Fruit fly (Drosophila melanogaster): ENCODE results near the gene Fur1.

Fur1 gene

dm6 chr3R:25489116-25489515 is 16.3 kb upstream of the Fur1 start (continued):
- TF ChIP-seq dsx (GFP tag; optimal IDR thresholded peaks at IDR 0.05; ENCODE audit: poor library complexity, severe bottlenecking) (peak; percentile 43), achi (GFP tag; optimal IDR thresholded peaks at IDR 0.05) (peak; percentile 72), fkh (GFP tag; optimal IDR thresholded peaks at IDR 0.05) (peak; percentile 96), CG31627 (GFP tag; optimal IDR thresholded peaks at IDR 0.05) (no peak), CG10669 (GFP tag; optimal IDR thresholded peaks at IDR 0.05) (peak; percentile 57), Sox102F (GFP tag; optimal IDR thresholded peaks at IDR 0.05) (no peak), Lpt (GFP tag; optimal IDR thresholded peaks at IDR 0.05) (peak; percentile 16), Sox15 (GFP tag; optimal IDR thresholded peaks at IDR 0.05) (no peak), lz (GFP tag; optimal IDR thresholded peaks at IDR 0.05) (no peak), CG32006 (GFP tag; optimal IDR thresholded peaks at IDR 0.05) (peak; percentile 62), cyc (GFP tag; optimal IDR thresholded peaks at IDR 0.05) (peak; percentile 12), CG6163 (GFP tag; IDR thresholded peaks at IDR 0.05) (peak; percentile 48; the same call in 2 of the 3 replicates), esn (GFP tag; optimal IDR thresholded peaks at IDR 0.05) (peak; percentile 9), CG4318 (GFP tag; optimal IDR thresholded peaks at IDR 0.05) (no peak), CG3919 (GFP tag; optimal IDR thresholded peaks at IDR 0.05) (peak; percentile 67), CG1621 (tag; optimal IDR thresholded peaks at IDR 0.05) (no peak), CG8119 (GFP tag; IDR thresholded peaks at IDR 0.05) (peak; percentile 73), net (GFP tag; optimal IDR thresholded peaks at IDR 0.05) (peak; percentile 40), topi (GFP tag; optimal IDR thresholded peaks at IDR 0.05) (no peak), Hr39 (GFP tag; optimal IDR thresholded peaks at IDR 0.05) (no peak), salr (GFP tag; optimal IDR thresholded peaks at IDR 0.05) (peak in 1 of 2 experiments; percentile 8), CG3032 (tag; optimal IDR thresholded peaks at IDR 0.05) (peak; percentile 56), svp (GFP tag) (peak; percentile 76), OdsH (GFP tag; optimal IDR thresholded peaks at IDR 0.05) (no peak), Blimp-1 (GFP tag; optimal IDR thresholded peaks at IDR 0.05) (peak; percentile 1), CG6276 (GFP tag; optimal IDR thresholded peaks at IDR 0.05) (peak; percentile 19)

- no peak; the same call in 1 of the 2 replicates for TF ChIP-seq CG11294 (GFP tag; IDR thresholded peaks at IDR 0.05)
- no peak for TF ChIP-seq CG4318 (GFP tag; optimal IDR thresholded peaks at IDR 0.05)
- TF ChIP-seq Sox14 (GFP tag; optimal IDR thresholded peaks at IDR 0.05): peak; percentile 57
- TF ChIP-seq CG3032 (tag; optimal IDR thresholded peaks at IDR 0.05): peak; percentile 64
- no peak for TF ChIP-seq Ets21C (GFP tag; optimal IDR thresholded peaks at IDR 0.05)
- TF ChIP-seq dsx (GFP tag; optimal IDR thresholded peaks at IDR 0.05; ENCODE audit: poor library complexity, severe bottlenecking): peak; percentile 69
- TF ChIP-seq CG8632 (GFP tag; optimal IDR thresholded peaks at IDR 0.05): peak; percentile 17
- TF ChIP-seq net (GFP tag; optimal IDR thresholded peaks at IDR 0.05): peak; percentile 75
- TF ChIP-seq CG10669 (GFP tag; optimal IDR thresholded peaks at IDR 0.05): peak; percentile 56
- peak; percentile 69 for TF ChIP-seq CG15336 (GFP tag; IDR thresholded peaks at IDR 0.05)
- TF ChIP-seq CG8119 (GFP tag; IDR thresholded peaks at IDR 0.05): peak; percentile 75
- no peak for TF ChIP-seq Eip75B (GFP tag; optimal IDR thresholded peaks at IDR 0.05)
- peak; percentile 85 for TF ChIP-seq eg (GFP tag; IDR thresholded peaks at IDR 0.05)
- peak; percentile 35 for TF ChIP-seq CG31627 (GFP tag; optimal IDR thresholded peaks at IDR 0.05)
- no peak for TF ChIP-seq Hr39 (GFP tag; optimal IDR thresholded peaks at IDR 0.05)
- TF ChIP-seq Eip78C (GFP tag): peak; percentile 51
- no peak for TF ChIP-seq topi (GFP tag; optimal IDR thresholded peaks at IDR 0.05)
- TF ChIP-seq CG9139 (GFP tag; optimal IDR thresholded peaks at IDR 0.05): peak; percentile 83
- TF ChIP-seq acj6 (GFP tag; optimal IDR thresholded peaks at IDR 0.05): no peak
- TF ChIP-seq CG1621 (tag; optimal IDR thresholded peaks at IDR 0.05): peak; percentile 63
- peak; percentile 90 for TF ChIP-seq ss (GFP tag; optimal IDR thresholded peaks at IDR 0.05)
- TF ChIP-seq Eip93F (GFP tag; optimal IDR thresholded peaks at IDR 0.05): no peak
- TF ChIP-seq dac (GFP tag; optimal IDR thresholded peaks at IDR 0.05): peak; percentile 68
- peak; percentile 79 for TF ChIP-seq Lpt (GFP tag; optimal IDR thresholded peaks at IDR 0.05)
- TF ChIP-seq CG32006 (GFP tag; optimal IDR thresholded peaks at IDR 0.05): peak; percentile 73
- peak; percentile 62 for TF ChIP-seq lz (GFP tag; optimal IDR thresholded peaks at IDR 0.05)
- TF ChIP-seq CG10631 (GFP tag; optimal IDR thresholded peaks at IDR 0.05): no peak
- peak in 1 of 2 experiments; percentile 73 for TF ChIP-seq salr (GFP tag; optimal IDR thresholded peaks at IDR 0.05)
- TF ChIP-seq CG34406 (GFP tag; optimal IDR thresholded peaks at IDR 0.05): peak; percentile 26
- TF ChIP-seq fd85E (GFP tag; optimal IDR thresholded peaks at IDR 0.05): no peak
- no peak for TF ChIP-seq Met (GFP tag; optimal IDR thresholded peaks at IDR 0.05)
- TF ChIP-seq CG16779 (tag; optimal IDR thresholded peaks at IDR 0.05): peak; percentile 87
- peak; percentile 80 for TF ChIP-seq spab (GFP tag; optimal IDR thresholded peaks at IDR 0.05)
- TF ChIP-seq fd59A (GFP tag; optimal IDR thresholded peaks at IDR 0.05): peak; percentile 44
- peak; percentile 64 for TF ChIP-seq esn (GFP tag; optimal IDR thresholded peaks at IDR 0.05)
Measured at dm6 chr3R:25482463-25483173, 9.8 kb upstream of the Fur1 start, which contains the start of the genes XNP, CG42488 and CG5116. TSS of gene XNP (minus strand) at chr3R:25482834. TSS of gene CG42488 (plus strand) at chr3R:25483098. TSS of gene CG5116 (plus strand) at chr3R:25483098.

Measured in whole organism, prepupa.